Worm (Caenorhabditis elegans): Measurements from ENCODE around the gene F55C10.5.

ce11 chrV:11352893-11353292 is 30.0 kb upstream of the F55C10.5 start, which contains the start of gene npr-25:
- TF ChIP-seq akir-1 (GFP tag; optimal IDR thresholded peaks at IDR 0.05) (no peak), ama-1 (optimal IDR thresholded peaks at IDR 0.05) (no peak), ama-1 (GFP tag; optimal IDR thresholded peaks at IDR 0.05) (no peak), attf-6 (GFP tag; IDR thresholded peaks at IDR 0.05) (no peak), unc-62 (GFP tag; optimal IDR thresholded peaks at IDR 0.05) (no peak), zim-3 (tag; optimal IDR thresholded peaks at IDR 0.05) (no peak), sptf-2 (GFP tag; optimal IDR thresholded peaks at IDR 0.05) (no peak), lin-40 (tag; optimal IDR thresholded peaks at IDR 0.05) (no peak), B0336.3 (GFP tag; IDR thresholded peaks at IDR 0.05) (no peak), nhr-90 (tag; optimal IDR thresholded peaks at IDR 0.05) (no peak), F37B4.10 (GFP tag; IDR thresholded peaks at IDR 0.05) (no peak), T26A5.8 (tag; optimal IDR thresholded peaks at IDR 0.05) (no peak), egl-18 (GFP tag; IDR thresholded peaks at IDR 0.05) (no peak), ztf-6 (GFP tag; IDR thresholded peaks at IDR 0.05) (no peak), B0035.1 (tag; optimal IDR thresholded peaks at IDR 0.05) (no peak)

Data from whole organism, young adult.